Worm (Caenorhabditis elegans): ENCODE data around the gene T12D8.5.

The T12D8.5 gene

ce11 chrIII:13580538-13580937 is 46.0 kb downstream of the T12D8.5 start, which contains the start of gene T05D4.5:
Gene T05D4.5, plus strand, starts transcription at chrIII:13580838.
- TF ChIP-seq elt-3 (tag; optimal IDR thresholded peaks at IDR 0.05), result no peak
- TF ChIP-seq mls-2 (tag; optimal IDR thresholded peaks at IDR 0.05), result no peak
- TF ChIP-seq nhr-2 (tag; optimal IDR thresholded peaks at IDR 0.05), result no peak
- no peak for TF ChIP-seq snpc-4 (tag; optimal IDR thresholded peaks at IDR 0.05)
- TF ChIP-seq M03D4.4 (tag; optimal IDR thresholded peaks at IDR 0.05), result no peak
- no peak for TF ChIP-seq nhr-76 (tag; optimal IDR thresholded peaks at IDR 0.05)
- no peak for TF ChIP-seq elt-1 (tag; optimal IDR thresholded peaks at IDR 0.05; ENCODE audit: borderline replicate concordance, insufficient read depth)
- no peak for TF ChIP-seq ceh-43 (GFP tag; optimal IDR thresholded peaks at IDR 0.05)
- TF ChIP-seq nhr-237 (tag; optimal IDR thresholded peaks at IDR 0.05), result no peak
- no peak for TF ChIP-seq tbx-8 (GFP tag; optimal IDR thresholded peaks at IDR 0.05)
- TF ChIP-seq sem-2 (GFP tag; optimal IDR thresholded peaks at IDR 0.05), result no peak
- TF ChIP-seq pha-4 (tag; optimal IDR thresholded peaks at IDR 0.05), result no peak
- no peak for TF ChIP-seq cnd-1 (tag; optimal IDR thresholded peaks at IDR 0.05)
- TF ChIP-seq hlh-1 (tag; optimal IDR thresholded peaks at IDR 0.05), result no peak
- no peak for TF ChIP-seq ceh-83 (GFP tag; optimal IDR thresholded peaks at IDR 0.05)
- TF ChIP-seq ceh-39 (tag; optimal IDR thresholded peaks at IDR 0.05), result no peak
- no peak for TF ChIP-seq flh-1 (GFP tag; optimal IDR thresholded peaks at IDR 0.05)
- TF ChIP-seq blmp-1 (tag; optimal IDR thresholded peaks at IDR 0.05), result no peak
- TF ChIP-seq ces-1 (GFP tag; optimal IDR thresholded peaks at IDR 0.05), result no peak
- TF ChIP-seq unc-39 (tag; optimal IDR thresholded peaks at IDR 0.05), result no peak

- TF ChIP-seq ceh-83 (GFP tag; optimal IDR thresholded peaks at IDR 0.05), result no peak
- TF ChIP-seq pha-4 (tag; optimal IDR thresholded peaks at IDR 0.05), result no peak
- no peak for TF ChIP-seq nhr-2 (tag; optimal IDR thresholded peaks at IDR 0.05)
- TF ChIP-seq hlh-1 (tag; optimal IDR thresholded peaks at IDR 0.05), result no peak
- TF ChIP-seq ham-2 (GFP tag; optimal IDR thresholded peaks at IDR 0.05), result no peak
- no peak for TF ChIP-seq mep-1 (tag; optimal IDR thresholded peaks at IDR 0.05)
- TF ChIP-seq ztf-11 (tag; optimal IDR thresholded peaks at IDR 0.05), result no peak
- TF ChIP-seq tbx-8 (GFP tag; optimal IDR thresholded peaks at IDR 0.05), result no peak
- TF ChIP-seq nhr-12 (tag; optimal IDR thresholded peaks at IDR 0.05), result no peak
- TF ChIP-seq nhr-28 (tag; optimal IDR thresholded peaks at IDR 0.05), result no peak
- TF ChIP-seq unc-62 (GFP tag; optimal IDR thresholded peaks at IDR 0.05), result no peak
- no peak for TF ChIP-seq ces-1 (GFP tag; optimal IDR thresholded peaks at IDR 0.05)
- no peak for TF ChIP-seq M03D4.4 (tag; optimal IDR thresholded peaks at IDR 0.05)
- TF ChIP-seq bed-3 (GFP tag; optimal IDR thresholded peaks at IDR 0.05), result no peak
- no peak for TF ChIP-seq sptf-1 (tag; optimal IDR thresholded peaks at IDR 0.05)
- no peak for TF ChIP-seq drap-1 (GFP tag; optimal IDR thresholded peaks at IDR 0.05)
- no peak for TF ChIP-seq elt-3 (tag; optimal IDR thresholded peaks at IDR 0.05)
- TF ChIP-seq ceh-43 (GFP tag; optimal IDR thresholded peaks at IDR 0.05), result no peak
Measured at ce11 chrIII:13580076-13580475, 46.5 kb downstream of the T12D8.5 start.
